Worm (Caenorhabditis elegans) whole organism, L4 larva: ENCODE measurements around the gene glrx-5.

Source experiments
- ZK546.5 ChIP-seq, 2 experiments: sonication (generic microtip); optimal IDR thresholded peaks; 2 replicates each; lab custom pipeline; 2017; ENCODE audit warnings: missing biosample characterization in 2 of 2, missing genetic modification characterization in 2 of 2
- fos-1 ChIP-seq: fragments of 150-350 bp; optimal IDR thresholded peaks from 2 replicates; lab custom pipeline; 2014; ENCODE audit warnings: missing biosample characterization, missing genetic modification characterization
- hlh-11 ChIP-seq: fragments of 200-800 bp; sonication (Bioruptor generic); optimal IDR thresholded peaks from 2 replicates; lab custom pipeline; 2018; ENCODE audit warnings: mild to moderate bottlenecking, missing genetic modification characterization, missing compliant biosample characterization
- hlh-30 ChIP-seq: sonication (generic microtip); optimal IDR thresholded peaks from 2 replicates; lab custom pipeline; 2017; ENCODE audit warnings: antibody characterized with exemption, mild to moderate bottlenecking, missing genetic modification characterization, missing compliant biosample characterization; ENCODE audit not compliant: insufficient read depth
- madf-9 ChIP-seq: fragments of 200-800 bp; sonication (Bioruptor generic); conservative IDR thresholded peaks from 2 replicates; pipeline ENCODE4 v1.3.6; 2022; ENCODE audit warnings: missing genetic modification reagents, missing genetic modification characterization, missing compliant biosample characterization
- mep-1 ChIP-seq: fragments of 150-350 bp; sonication (generic microtip); optimal IDR thresholded peaks from 3 replicates; lab custom pipeline; 2014; ENCODE audit warnings: missing biosample characterization, missing genetic modification characterization
- pqm-1 ChIP-seq: sonication (generic microtip); optimal IDR thresholded peaks from 2 replicates; lab custom pipeline; 2017; ENCODE audit warnings: missing biosample characterization, missing genetic modification characterization
- tra-1 ChIP-seq: fragments of 200-800 bp; sonication (Bioruptor generic); IDR thresholded peaks from 2 replicates; pipeline ENCODE4 v1.3.6; 2022; ENCODE audit warnings: missing genetic modification reagents, missing genetic modification characterization, missing compliant biosample characterization
- unc-62 ChIP-seq, 3 experiments: fragments of 150-350 bp in 1 of 3; sonication (generic microtip); optimal IDR thresholded peaks in 2 of 3; peaks in 1 of 3; 1 replicate in 1 of 3; 2 replicates in 2 of 3; lab custom pipeline; 2014 to 2017; ENCODE audit warnings: missing biosample characterization in 3 of 3, missing genetic modification characterization in 3 of 3, missing genetic modification reagents in 3 of 3, missing genotype in 1 of 3

- TF ChIP-seq unc-62 (GFP tag; optimal IDR thresholded peaks at IDR 0.05 in 1 of 2; lab: Kevin White, UChicago) (peak in 1 of 2 experiments; percentile 58), unc-62 (tag; optimal IDR thresholded peaks at IDR 0.05; lab: Kevin White, UChicago) (no peak), fos-1 (tag; lab: Kevin White, UChicago) (no peak), madf-9 (GFP tag; lab: Robert Waterston, UW) (no peak), ZK546.5 (tag; optimal IDR thresholded peaks at IDR 0.05; lab: Kevin White, UChicago) (no peak), pqm-1 (tag; lab: Kevin White, UChicago) (peak; percentile 13), hlh-30 (tag; lab: Kevin White, UChicago) (peak; percentile 89), mep-1 (tag; lab: Kevin White, UChicago) (peak; percentile 70), hlh-11 (peak; percentile 88), tra-1 (GFP tag; lab: Robert Waterston, UW) (no peak)
Observed at ce11 chrIII:12335400-12335994, 38.2 kb downstream of the glrx-5 start.
